Worm (Caenorhabditis elegans) whole organism, L4 larva: ENCODE measurements around the gene K09D9.9.
A peak's percentile ranks its signal among the peaks of the same experiment; 100 is the strongest.

Experiments used
- F37D6.2 ChIP-seq: sonication (generic microtip); optimal IDR thresholded peaks from 2 replicates; lab custom pipeline; 2016; ENCODE audit warnings: mild to moderate bottlenecking, missing genetic modification characterization, missing compliant biosample characterization
- T20F7.1 ChIP-seq: fragments of 200-800 bp; sonication (Bioruptor generic); optimal IDR thresholded peaks from 2 replicates; lab custom pipeline; 2018; ENCODE audit warnings: mild to moderate bottlenecking, missing genetic modification characterization, missing compliant biosample characterization
- aha-1 ChIP-seq: fragments of 150-350 bp; peaks from one replicate; lab custom pipeline; 2014; ENCODE audit warnings: missing biosample characterization, missing genetic modification characterization
- ceh-20 ChIP-seq: fragments of 200-800 bp; sonication (Bioruptor generic); IDR thresholded peaks from 2 replicates; pipeline ENCODE4 v1.3.6; 2022; ENCODE audit warnings: missing genetic modification reagents, missing genetic modification characterization, missing compliant biosample characterization
- ceh-82 ChIP-seq: sonication (generic microtip); optimal IDR thresholded peaks from 2 replicates; lab custom pipeline; 2017; ENCODE audit warnings: missing biosample characterization, missing genetic modification characterization
- dmd-6 ChIP-seq: fragments of 200-800 bp; sonication (Bioruptor generic); IDR thresholded peaks from 2 replicates; pipeline ENCODE4 v1.3.6; 2022; ENCODE audit warnings: missing genetic modification reagents, missing genetic modification characterization, missing compliant biosample characterization
- hlh-11 ChIP-seq: fragments of 200-800 bp; sonication (Bioruptor generic); optimal IDR thresholded peaks from 2 replicates; lab custom pipeline; 2018; ENCODE audit warnings: mild to moderate bottlenecking, missing genetic modification characterization, missing compliant biosample characterization
- hlh-30 ChIP-seq: sonication (generic microtip); optimal IDR thresholded peaks from 2 replicates; lab custom pipeline; 2017; ENCODE audit warnings: antibody characterized with exemption, mild to moderate bottlenecking, missing genetic modification characterization, missing compliant biosample characterization; ENCODE audit not compliant: insufficient read depth
- hmg-1.1 ChIP-seq: fragments of 200-800 bp; sonication (Bioruptor generic); IDR thresholded peaks from 2 replicates; pipeline ENCODE4 v1.3.6; 2022; ENCODE audit warnings: missing genetic modification reagents, missing genetic modification characterization, missing compliant biosample characterization
- lin-13 ChIP-seq: fragments of 150-350 bp; optimal IDR thresholded peaks from 2 replicates; lab custom pipeline; 2014; ENCODE audit warnings: missing biosample characterization, missing genetic modification reagents, missing genetic modification characterization
- lsy-2 ChIP-seq, 2 experiments: fragments of 150-350 bp in 1 of 2; sonication (generic microtip) in 1 of 2; optimal IDR thresholded peaks; 2 replicates each; lab custom pipeline; 2014 to 2017; ENCODE audit warnings: missing biosample characterization in 2 of 2, missing genetic modification characterization in 2 of 2
- mdl-1 ChIP-seq, 2 experiments: fragments of 150-350 bp in 1 of 2; sonication (generic microtip) in 1 of 2; optimal IDR thresholded peaks; 2 replicates each; lab custom pipeline; 2014 to 2017; ENCODE audit warnings: missing biosample characterization in 2 of 2, missing genetic modification characterization in 2 of 2
- mxl-3 ChIP-seq: fragments of 200-800 bp; sonication (Bioruptor generic); optimal IDR thresholded peaks from 2 replicates; lab custom pipeline; 2018; ENCODE audit warnings: mild to moderate bottlenecking, missing genetic modification characterization, missing compliant biosample characterization
- nhr-10 ChIP-seq: fragments of 150-350 bp; optimal IDR thresholded peaks from 2 replicates; lab custom pipeline; 2014; ENCODE audit warnings: missing biosample characterization, missing genetic modification characterization
- nhr-102 ChIP-seq: sonication (generic microtip); optimal IDR thresholded peaks from 2 replicates; lab custom pipeline; 2016; ENCODE audit warnings: mild to moderate bottlenecking, missing genetic modification characterization, moderate library complexity, missing compliant biosample characterization
- nhr-11 ChIP-seq: fragments of 150-350 bp; optimal IDR thresholded peaks from 2 replicates; lab custom pipeline; 2014; ENCODE audit warnings: missing biosample characterization, missing genetic modification characterization
- nhr-25 ChIP-seq: sonication (generic microtip); optimal IDR thresholded peaks from 2 replicates; lab custom pipeline; 2017; ENCODE audit warnings: missing genetic modification characterization, mild to moderate bottlenecking, missing compliant biosample characterization, antibody characterized with exemption, moderate library complexity, borderline replicate concordance; ENCODE audit not compliant: insufficient read depth
- nhr-28 ChIP-seq: fragments of 150-350 bp; optimal IDR thresholded peaks from 2 replicates; lab custom pipeline; 2014; ENCODE audit warnings: missing biosample characterization, missing genetic modification characterization
- nhr-6 ChIP-seq: fragments of 150-350 bp; optimal IDR thresholded peaks from 2 replicates; lab custom pipeline; 2014; ENCODE audit warnings: missing biosample characterization, missing genetic modification characterization
- skn-1 ChIP-seq: fragments of 150-350 bp; optimal IDR thresholded peaks from 2 replicates; lab custom pipeline; 2014; ENCODE audit warnings: missing biosample characterization, missing genetic modification characterization
- snpc-1.2 ChIP-seq: fragments of 200-800 bp; sonication (Bioruptor generic); IDR thresholded peaks from 2 replicates; pipeline ENCODE4 v1.3.6; 2022; ENCODE audit warnings: missing genetic modification reagents, missing genetic modification characterization, missing compliant biosample characterization
- tag-97 ChIP-seq: fragments of 200-800 bp; sonication (Bioruptor generic); IDR thresholded peaks from 2 replicates; pipeline ENCODE4 v1.3.6; 2022; ENCODE audit warnings: missing genetic modification characterization, missing compliant biosample characterization
- unc-39 ChIP-seq: sonication (generic microtip); optimal IDR thresholded peaks from 2 replicates; lab custom pipeline; 2017; ENCODE audit warnings: missing biosample characterization, missing genetic modification characterization
- unc-62 ChIP-seq, 3 experiments: fragments of 150-350 bp in 1 of 3; sonication (generic microtip); optimal IDR thresholded peaks in 2 of 3; peaks in 1 of 3; 1 replicate in 1 of 3; 2 replicates in 2 of 3; lab custom pipeline; 2014 to 2017; ENCODE audit warnings: missing biosample characterization in 3 of 3, missing genetic modification characterization in 3 of 3, missing genetic modification reagents in 3 of 3, missing genotype in 1 of 3
- zag-1 ChIP-seq: fragments of 150-350 bp; optimal IDR thresholded peaks from 2 replicates; lab custom pipeline; 2014; ENCODE audit warnings: missing biosample characterization, missing genetic modification characterization
- zip-11 ChIP-seq: fragments of 200-800 bp; sonication (Bioruptor generic); IDR thresholded peaks from 2 replicates; pipeline ENCODE4 v1.3.6; 2022; ENCODE audit warnings: missing genetic modification characterization, missing compliant biosample characterization
- ztf-11 ChIP-seq: fragments of 150-350 bp; optimal IDR thresholded peaks from 2 replicates; lab custom pipeline; 2014; ENCODE audit warnings: missing biosample characterization, missing genetic modification characterization

Gene K09D9.9

DNA sequence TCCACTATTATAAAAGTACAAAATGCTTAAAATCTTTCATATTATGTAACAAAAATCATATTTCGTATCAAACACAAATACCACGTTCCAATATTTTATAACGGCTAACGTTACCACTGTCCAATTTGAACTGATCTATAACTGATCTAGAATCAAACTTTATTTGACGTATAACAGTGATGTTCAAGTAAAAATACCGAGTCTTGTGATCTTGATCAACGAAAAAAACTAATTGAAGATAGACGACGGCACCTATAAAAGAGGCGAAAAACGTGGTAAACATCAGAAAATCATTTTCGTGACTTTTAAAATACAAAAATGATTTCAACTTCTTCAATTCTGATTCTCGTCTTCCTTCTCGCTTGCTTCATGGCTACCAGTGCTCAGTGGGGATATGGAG lies 6.3 kb downstream of the K09D9.9 start, which contains the start of gene nlp-28:
Gene nlp-28, plus strand, starts transcription at position 285 of the 400 bp plus-strand sequence.
- TF ChIP-seq snpc-1.2 (GFP tag; lab: Robert Waterston, UW) (no peak), ceh-20 (no peak)

DNA sequence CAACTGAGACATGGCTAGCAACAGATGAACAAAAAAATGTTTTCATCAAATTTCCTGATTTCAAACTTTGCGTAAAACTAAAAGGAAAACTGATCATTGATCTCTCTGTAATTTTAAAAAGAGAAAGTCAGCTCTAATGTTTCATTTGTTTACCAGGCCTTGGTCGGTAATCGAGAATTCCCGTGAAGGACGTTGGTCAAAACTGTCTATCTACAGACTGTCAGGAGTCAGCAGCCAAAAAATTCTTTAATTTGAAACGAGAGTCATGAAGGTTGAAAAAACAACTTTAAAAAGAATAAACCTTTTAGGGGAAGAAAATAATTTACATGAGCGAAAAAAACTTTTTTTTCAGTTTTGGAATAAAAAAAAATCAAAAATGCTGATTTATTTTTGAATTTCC lies 8.8 kb downstream of the K09D9.9 start:
- no peak for TF ChIP-seq nhr-11 (tag; lab: Kevin White, UChicago)
- TF ChIP-seq nhr-25 (tag; lab: Kevin White, UChicago): peak; percentile 13
- TF ChIP-seq aha-1 (tag; lab: Kevin White, UChicago): peak; percentile 60
- TF ChIP-seq, all 104 proteins: peak for 2

DNA sequence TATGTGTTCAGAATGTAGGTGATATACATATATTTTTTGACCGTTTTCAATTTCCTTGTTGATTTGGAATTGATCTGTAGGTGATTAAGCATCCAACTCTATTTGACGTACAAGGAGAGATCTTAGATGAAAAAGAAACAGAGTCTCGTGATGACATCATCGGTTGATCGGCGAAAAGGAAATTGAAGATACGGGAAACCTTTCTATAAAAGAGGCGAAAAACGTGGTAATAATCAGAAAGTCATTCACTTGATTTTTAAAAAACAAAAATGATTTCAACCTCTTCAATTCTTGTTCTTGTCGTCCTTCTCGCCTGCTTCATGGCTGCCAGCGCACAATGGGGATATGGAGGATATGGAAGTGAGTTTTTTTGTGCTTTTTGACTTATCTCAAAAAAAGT lies 9.8 kb downstream of the K09D9.9 start, which contains the start of gene nlp-29:
Gene nlp-29, plus strand, starts transcription at position 248 of the 400 bp plus-strand sequence.
- TF ChIP-seq dmd-6 (GFP tag; lab: Robert Waterston, UW) (peak; percentile 16; the same call in 1 of the 2 replicates), lin-13 (GFP tag; lab: Kevin White, UChicago) (no peak), hlh-30 (peak; percentile 56), lsy-2 (tag; optimal IDR thresholded peaks at IDR 0.05; lab: Kevin White, UChicago) (peak in 1 of 2 experiments; percentile 2), ztf-11 (tag; lab: Kevin White, UChicago) (no peak), hmg-1.1 (no peak), snpc-1.2 (GFP tag; lab: Robert Waterston, UW) (no peak), nhr-25 (tag; lab: Kevin White, UChicago) (peak; percentile 47), zag-1 (tag; lab: Kevin White, UChicago) (no peak), nhr-6 (tag; lab: Kevin White, UChicago) (no peak), zip-11 (GFP tag; lab: Robert Waterston, UW) (no peak), mxl-3 (GFP tag; lab: Kevin White, UChicago) (peak; percentile 38)

DNA sequence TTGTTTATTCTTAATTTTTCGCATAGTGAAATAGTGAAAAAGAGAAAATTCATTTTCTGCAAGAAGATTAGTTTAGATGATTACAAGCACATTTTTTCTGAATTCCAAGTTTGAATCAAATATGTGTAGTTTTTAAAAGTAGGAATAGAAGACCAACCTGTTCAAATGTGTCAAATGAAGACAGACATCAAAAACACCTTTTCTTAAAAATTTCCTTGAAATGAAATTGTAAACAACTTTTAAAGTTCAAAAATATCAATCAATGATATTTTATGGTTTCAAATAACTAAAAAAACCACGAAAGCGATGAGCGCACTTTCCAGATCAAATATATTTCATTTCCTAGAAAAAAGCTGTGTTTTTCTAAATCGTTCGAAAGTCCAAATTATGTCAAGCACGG lies 12.3 kb downstream of the K09D9.9 start, which contains the start of gene nlp-30:
Gene nlp-30, plus strand, starts transcription at position 301 of the 400 bp plus-strand sequence.
- TF ChIP-seq unc-62 (GFP tag; optimal IDR thresholded peaks at IDR 0.05 in 1 of 2; lab: Kevin White, UChicago) (peak in 1 of 2 experiments; percentile 62), unc-62 (tag; optimal IDR thresholded peaks at IDR 0.05; lab: Kevin White, UChicago) (no peak), tag-97 (GFP tag; lab: Robert Waterston, UW) (no peak)
- TF ChIP-seq, all 104 proteins: peak for 1

DNA sequence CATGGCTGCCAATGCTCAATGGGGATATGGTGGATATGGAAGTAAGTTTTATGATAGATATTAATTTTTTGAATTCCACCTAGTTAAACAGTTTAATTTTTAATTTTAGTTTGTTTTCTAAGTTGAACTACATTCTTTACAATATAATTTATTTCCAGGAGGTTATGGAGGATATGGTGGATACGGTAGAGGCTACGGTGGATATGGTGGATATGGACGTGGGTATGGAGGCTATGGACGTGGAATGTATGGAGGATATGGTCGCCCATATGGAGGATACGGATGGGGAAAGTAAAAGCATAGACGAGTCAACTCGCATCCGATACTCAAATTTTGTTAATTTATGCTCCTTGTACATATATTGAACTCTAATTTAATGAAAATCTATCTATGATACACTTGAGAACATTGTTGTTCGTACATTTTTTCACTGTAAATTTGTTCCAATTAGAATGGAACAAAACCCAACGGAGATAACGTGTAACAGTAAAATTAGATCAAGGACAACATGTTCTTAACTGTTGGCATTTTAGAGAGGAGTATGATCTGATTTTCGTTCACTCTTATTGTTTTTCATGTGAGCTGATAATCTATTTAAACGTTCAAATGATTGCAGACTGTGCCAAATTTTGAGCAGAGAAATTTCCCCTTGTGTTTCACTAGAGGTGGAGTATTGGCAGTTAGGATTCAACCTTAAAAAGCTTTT lies 13.6 kb downstream of the K09D9.9 start:
- TF ChIP-seq nhr-11 (tag; lab: Kevin White, UChicago) (no peak), unc-62 (GFP tag; optimal IDR thresholded peaks at IDR 0.05 in 1 of 2; lab: Kevin White, UChicago) (peak in 1 of 2 experiments; percentile 84), unc-62 (tag; optimal IDR thresholded peaks at IDR 0.05; lab: Kevin White, UChicago) (no peak), ceh-82 (tag; lab: Kevin White, UChicago) (no peak), T20F7.1 (GFP tag; lab: Kevin White, UChicago) (no peak), nhr-10 (tag; lab: Kevin White, UChicago) (no peak), aha-1 (tag; lab: Kevin White, UChicago) (peak; percentile 98)

DNA sequence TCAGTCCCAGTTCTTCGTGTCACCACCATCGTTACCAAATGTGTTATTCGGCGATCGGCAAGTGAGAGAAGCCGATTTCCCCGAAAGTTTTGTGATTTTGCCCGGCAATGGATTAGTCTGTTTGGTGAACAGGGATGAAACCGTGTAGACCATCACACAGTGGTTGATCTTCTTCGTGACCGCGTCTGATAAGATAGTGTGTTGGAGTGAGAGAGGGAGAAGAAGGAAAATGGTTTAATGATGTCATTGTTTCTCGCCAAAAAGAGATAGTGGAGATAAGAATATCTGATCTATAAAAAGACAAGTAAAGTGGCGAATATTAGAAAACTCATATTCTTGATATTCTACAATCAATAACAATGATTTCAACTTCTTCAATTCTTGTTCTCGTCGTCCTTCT lies 14.1 kb downstream of the K09D9.9 start, which contains the start of gene nlp-31:
Gene nlp-31, plus strand, starts transcription at position 237 of the 400 bp plus-strand sequence.
- peak; percentile 74 for TF ChIP-seq nhr-25 (tag; lab: Kevin White, UChicago)
- TF ChIP-seq nhr-11 (tag; lab: Kevin White, UChicago): peak; percentile 15
- TF ChIP-seq mdl-1 (tag; optimal IDR thresholded peaks at IDR 0.05; lab: Kevin White, UChicago): peak in 1 of 2 experiments; percentile 75
- TF ChIP-seq hlh-11 (tag; lab: Kevin White, UChicago): peak; percentile 79
- 0 out of 2 replicates have a peak, but pooled peaks have one; percentile 14 for TF ChIP-seq ceh-20
- TF ChIP-seq hlh-30: peak; percentile 30
- no peak for TF ChIP-seq unc-39 (tag; lab: Kevin White, UChicago)
- TF ChIP-seq F37D6.2 (tag; lab: Kevin White, UChicago): no peak
- TF ChIP-seq lin-13 (GFP tag; lab: Kevin White, UChicago): no peak
- peak; percentile 29 for TF ChIP-seq nhr-102
- TF ChIP-seq nhr-10 (tag; lab: Kevin White, UChicago): peak; percentile 71
- peak; percentile 68 for TF ChIP-seq mxl-3 (GFP tag; lab: Kevin White, UChicago)
- TF ChIP-seq skn-1 (tag; lab: Kevin White, UChicago): no peak
- TF ChIP-seq unc-62 (GFP tag; optimal IDR thresholded peaks at IDR 0.05 in 1 of 2; lab: Kevin White, UChicago): peak in 1 of 2 experiments; percentile 63
- no peak for TF ChIP-seq unc-62 (tag; optimal IDR thresholded peaks at IDR 0.05; lab: Kevin White, UChicago)
- no peak for TF ChIP-seq aha-1 (tag; lab: Kevin White, UChicago)
- TF ChIP-seq dmd-6 (GFP tag; lab: Robert Waterston, UW): 0 out of 2 replicates have a peak, but pooled peaks have one; percentile 17
- peak; percentile 74 for TF ChIP-seq nhr-28 (tag; lab: Kevin White, UChicago)
- TF ChIP-seq, all 104 proteins: peak for 12
